Fruit fly (Drosophila melanogaster) whole organism, embryonic: ENCODE measurements around the gene CG43731.

ENCODE experiments used
- Ada2b ChIP-seq: fragments of 200-800 bp; sonication (Bioruptor generic); IDR thresholded peaks from 2 replicates; pipeline ENCODE4 v1.3.6; 2022; ENCODE audit warnings: missing biosample characterization, missing genetic modification characterization
- Atf3 ChIP-seq: fragments of 200-800 bp; sonication (Bioruptor generic); optimal IDR thresholded peaks from 3 replicates; lab custom pipeline; 2016; ENCODE audit warnings: missing biosample characterization, missing genetic modification characterization
- B-H2 ChIP-seq: fragments of 200-800 bp; sonication (Bioruptor generic); optimal IDR thresholded peaks from 2 replicates; lab custom pipeline; 2018; ENCODE audit warnings: missing biosample characterization, mild to moderate bottlenecking, missing genetic modification characterization
- CG1024 ChIP-seq: fragments of 200-800 bp; sonication (Bioruptor generic); IDR thresholded peaks from 2 replicates; pipeline ENCODE4 v1.3.6; 2022; ENCODE audit warnings: missing biosample characterization, missing genetic modification characterization
- CG12744 ChIP-seq: fragments of 200-800 bp; sonication (Bioruptor generic); optimal IDR thresholded peaks from 2 replicates; lab custom pipeline; 2016; ENCODE audit warnings: missing biosample characterization, missing genetic modification characterization
- CG14014 ChIP-seq: fragments of 200-800 bp; sonication (Bioruptor generic); IDR thresholded peaks from 2 replicates; pipeline ENCODE4 v1.3.6; 2022; ENCODE audit warnings: missing biosample characterization, missing genetic modification characterization
- CG14710 ChIP-seq: fragments of 200-800 bp; sonication (Bioruptor generic); optimal IDR thresholded peaks from 3 replicates; lab custom pipeline; 2019; ENCODE audit warnings: missing biosample characterization, mild to moderate bottlenecking, missing genetic modification characterization, moderate library complexity
- CG15696 ChIP-seq: fragments of 200-800 bp; sonication (Bioruptor generic); optimal IDR thresholded peaks from 2 replicates; lab custom pipeline; 2019; ENCODE audit warnings: missing biosample characterization, mild to moderate bottlenecking, missing genetic modification characterization, moderate library complexity
- CG16863 ChIP-seq: fragments of 200-800 bp; sonication (Bioruptor generic); optimal IDR thresholded peaks from 3 replicates; lab custom pipeline; 2016; ENCODE audit warnings: missing biosample characterization, missing genetic modification characterization
- CG17361 ChIP-seq: fragments of 200-800 bp; sonication (Bioruptor generic); IDR thresholded peaks from 3 replicates; pipeline ENCODE4 v1.3.6; 2022; ENCODE audit warnings: missing biosample characterization, missing genetic modification characterization
- CG17385 ChIP-seq: fragments of 200-800 bp; sonication (Bioruptor generic); optimal IDR thresholded peaks from 3 replicates; lab custom pipeline; 2018; ENCODE audit warnings: missing biosample characterization, mild to moderate bottlenecking, missing genetic modification characterization
- CG17568 ChIP-seq: fragments of 200-800 bp; sonication (Bioruptor generic); optimal IDR thresholded peaks from 2 replicates; lab custom pipeline; 2018; ENCODE audit warnings: missing biosample characterization, mild to moderate bottlenecking, missing genetic modification characterization, moderate library complexity
- CG17829 ChIP-seq: fragments of 200-800 bp; optimal IDR thresholded peaks from 2 replicates; lab custom pipeline; 2019; ENCODE audit warnings: missing biosample characterization, mild to moderate bottlenecking, missing genetic modification characterization, moderate library complexity
- CG1792 ChIP-seq: fragments of 200-800 bp; sonication (Bioruptor generic); optimal IDR thresholded peaks from 2 replicates; lab custom pipeline; 2016; ENCODE audit warnings: missing biosample characterization, missing genetic modification characterization
- CG33557 ChIP-seq: fragments of 200-800 bp; sonication (Bioruptor generic); optimal IDR thresholded peaks from 2 replicates; lab custom pipeline; 2019; ENCODE audit warnings: missing biosample characterization, mild to moderate bottlenecking, missing genetic modification characterization, moderate library complexity
- CG34376 ChIP-seq: fragments of 200-800 bp; sonication (Bioruptor generic); optimal IDR thresholded peaks from 2 replicates; lab custom pipeline; 2018; ENCODE audit warnings: missing biosample characterization, mild to moderate bottlenecking, missing genetic modification characterization
- CG3726 ChIP-seq: fragments of 200-800 bp; sonication (Bioruptor generic); IDR thresholded peaks from 3 replicates; pipeline ENCODE4, ENCODE4 v1.3.6; 2022; ENCODE audit warnings: missing biosample characterization, missing genetic modification characterization
- CG4404 ChIP-seq: fragments of 200-800 bp; sonication (Bioruptor generic); IDR thresholded peaks from 2 replicates; pipeline ENCODE4 v1.3.6; 2022; ENCODE audit warnings: missing biosample characterization, missing genetic modification characterization
- CG6683 ChIP-seq: fragments of 200-800 bp; sonication (Bioruptor generic); optimal IDR thresholded peaks from 2 replicates; lab custom pipeline; 2017; ENCODE audit warnings: missing biosample characterization, mild to moderate bottlenecking, missing genetic modification characterization, missing genetic modification reagents
- CG6854 ChIP-seq: fragments of 200-800 bp; sonication (Bioruptor generic); optimal IDR thresholded peaks from 3 replicates; lab custom pipeline; 2017; ENCODE audit warnings: missing biosample characterization, mild to moderate bottlenecking, missing genetic modification characterization
- CG9727 ChIP-seq: fragments of 200-800 bp; sonication (Bioruptor generic); optimal IDR thresholded peaks from 3 replicates; lab custom pipeline; 2017; ENCODE audit warnings: missing biosample characterization, mild to moderate bottlenecking, missing genetic modification characterization
- E2f2 ChIP-seq: fragments of 200-800 bp; sonication (Bioruptor generic); IDR thresholded peaks from 2 replicates; pipeline ENCODE4 v1.3.6; 2022; ENCODE audit warnings: missing biosample characterization, missing genetic modification characterization
- Gug ChIP-seq: fragments of 200-800 bp; sonication (Bioruptor generic); IDR thresholded peaks from 4 replicates; pipeline ENCODE4 v1.3.6; 2022; ENCODE audit warnings: missing biosample characterization, missing genetic modification characterization
- Hey ChIP-seq: fragments of 200-800 bp; sonication (Bioruptor generic); optimal IDR thresholded peaks from 3 replicates; lab custom pipeline; 2018; ENCODE audit warnings: missing biosample characterization, mild to moderate bottlenecking, missing genetic modification characterization
- Hr39 ChIP-seq: fragments of >200 bp; optimal IDR thresholded peaks from 2 replicates; lab custom pipeline; 2017
- Jarid2 ChIP-seq: fragments of 200-800 bp; sonication (Bioruptor generic); optimal IDR thresholded peaks from 3 replicates; lab custom pipeline; 2017; ENCODE audit warnings: mild to moderate bottlenecking, missing biosample characterization, missing genetic modification reagents, missing genetic modification characterization
- PHDP ChIP-seq: fragments of 200-800 bp; sonication (Bioruptor generic); optimal IDR thresholded peaks from 3 replicates; lab custom pipeline; 2018; ENCODE audit warnings: missing biosample characterization, mild to moderate bottlenecking, missing genetic modification characterization, moderate library complexity
- Ravus ChIP-seq: fragments of 200-800 bp; sonication (Bioruptor generic); IDR thresholded peaks from 2 replicates; pipeline ENCODE4 v1.3.6; 2022; ENCODE audit warnings: missing biosample characterization, missing genetic modification characterization
- Sin3A ChIP-seq: fragments of >200 bp; optimal IDR thresholded peaks from 2 replicates; lab custom pipeline; 2018
- al ChIP-seq: fragments of 200-800 bp; sonication (Bioruptor generic); IDR thresholded peaks from 2 replicates; pipeline ENCODE4 v1.3.6; 2022; ENCODE audit warnings: missing biosample characterization, missing genetic modification characterization
- chn ChIP-seq: fragments of 200-800 bp; sonication (Bioruptor generic); optimal IDR thresholded peaks from 2 replicates; lab custom pipeline; 2016; ENCODE audit warnings: missing biosample characterization, missing genetic modification characterization
- cwo ChIP-seq: fragments of 200-800 bp; sonication (Bioruptor generic); optimal IDR thresholded peaks from 3 replicates; lab custom pipeline; 2017; ENCODE audit warnings: missing biosample characterization, missing genetic modification characterization, mild to moderate bottlenecking, moderate library complexity, missing genetic modification reagents
- eyg ChIP-seq: fragments of 200-800 bp; sonication (Bioruptor generic); optimal IDR thresholded peaks from 3 replicates; lab custom pipeline; 2016; ENCODE audit warnings: missing biosample characterization, missing genetic modification characterization
- fd96Cb ChIP-seq: fragments of 200-800 bp; sonication (Bioruptor generic); optimal IDR thresholded peaks from 2 replicates; lab custom pipeline; 2018; ENCODE audit warnings: missing biosample characterization, mild to moderate bottlenecking, missing genetic modification characterization, moderate library complexity
- jing ChIP-seq: fragments of 200-800 bp; sonication (Bioruptor generic); optimal IDR thresholded peaks from 2 replicates; lab custom pipeline; 2018; ENCODE audit warnings: missing biosample characterization, mild to moderate bottlenecking, missing genetic modification characterization
- jumu ChIP-seq: fragments of 200-800 bp; sonication (Bioruptor generic); optimal IDR thresholded peaks from 3 replicates; lab custom pipeline; 2016; ENCODE audit warnings: missing biosample characterization, missing genetic modification characterization
- kah ChIP-seq: fragments of 200-800 bp; sonication (Bioruptor generic); optimal IDR thresholded peaks from 2 replicates; lab custom pipeline; 2018; ENCODE audit warnings: missing biosample characterization, mild to moderate bottlenecking, missing genetic modification characterization
- ken ChIP-seq: fragments of 200-800 bp; sonication (Bioruptor generic); IDR thresholded peaks from 3 replicates; pipeline ENCODE4 v1.3.6; 2022; ENCODE audit warnings: missing biosample characterization, missing genetic modification characterization
- lmd ChIP-seq: fragments of 200-800 bp; sonication (Bioruptor generic); IDR thresholded peaks from 2 replicates; pipeline ENCODE4 v1.3.6; 2022; ENCODE audit warnings: missing biosample characterization, missing genetic modification characterization
- luna ChIP-seq: fragments of 200-800 bp; sonication (Bioruptor generic); optimal IDR thresholded peaks from 2 replicates; lab custom pipeline; 2016; ENCODE audit warnings: missing biosample characterization, missing genetic modification characterization
- mirr ChIP-seq: fragments of 200-800 bp; sonication (Bioruptor generic); optimal IDR thresholded peaks from 3 replicates; lab custom pipeline; 2018; ENCODE audit warnings: missing biosample characterization, mild to moderate bottlenecking, missing genetic modification characterization
- nau ChIP-seq: fragments of 200-800 bp; sonication (Bioruptor generic); optimal IDR thresholded peaks from 3 replicates; lab custom pipeline; 2017; ENCODE audit warnings: missing biosample characterization, mild to moderate bottlenecking, missing genetic modification characterization, missing genetic modification reagents
- odd ChIP-seq: fragments of 200-800 bp; sonication (Bioruptor generic); optimal IDR thresholded peaks from 2 replicates; lab custom pipeline; 2017; ENCODE audit warnings: missing biosample characterization, mild to moderate bottlenecking, missing genetic modification characterization
- otp ChIP-seq: fragments of 200-800 bp; sonication (Bioruptor generic); IDR thresholded peaks from 3 replicates; pipeline ENCODE4, ENCODE4 v1.3.6; 2022; ENCODE audit warnings: missing biosample characterization, missing genetic modification characterization
- pho ChIP-seq: fragments of 200-800 bp; sonication (Bioruptor generic); optimal IDR thresholded peaks from 2 replicates; lab custom pipeline; 2016; ENCODE audit warnings: missing biosample characterization, missing genetic modification characterization
- pzg ChIP-seq: fragments of 200-800 bp; sonication (Bioruptor generic); optimal IDR thresholded peaks from 3 replicates; lab custom pipeline; 2018; ENCODE audit warnings: missing biosample characterization, mild to moderate bottlenecking, missing genetic modification characterization, moderate library complexity
- sqz ChIP-seq: fragments of 200-800 bp; sonication (Bioruptor generic); optimal IDR thresholded peaks from 3 replicates; lab custom pipeline; 2018; ENCODE audit warnings: missing biosample characterization, mild to moderate bottlenecking, missing genetic modification characterization
- tap ChIP-seq: fragments of 200-800 bp; optimal IDR thresholded peaks from 3 replicates; lab custom pipeline; 2019; ENCODE audit warnings: missing biosample characterization, mild to moderate bottlenecking, missing genetic modification characterization, moderate library complexity
- tin ChIP-seq: fragments of 200-800 bp; sonication (Bioruptor generic); optimal IDR thresholded peaks from 3 replicates; lab custom pipeline; 2016; ENCODE audit warnings: missing biosample characterization, missing genetic modification characterization
- unpg ChIP-seq: fragments of 200-800 bp; sonication (Bioruptor generic); optimal IDR thresholded peaks from 3 replicates; lab custom pipeline; 2018; ENCODE audit warnings: missing biosample characterization, mild to moderate bottlenecking, missing genetic modification characterization, moderate library complexity
- zen ChIP-seq: fragments of 200-800 bp; sonication (Bioruptor generic); optimal IDR thresholded peaks from 3 replicates; lab custom pipeline; 2018; ENCODE audit warnings: missing biosample characterization, mild to moderate bottlenecking, missing genetic modification characterization, moderate library complexity
- zf30C ChIP-seq: fragments of 200-800 bp; sonication (Bioruptor generic); optimal IDR thresholded peaks from 3 replicates; lab custom pipeline; 2018; ENCODE audit warnings: missing biosample characterization, mild to moderate bottlenecking, missing genetic modification characterization

CG43731 gene

dm6 chr2L:19138361-19139041 lies 36.7 kb downstream of the CG43731 start (continued):
- TF ChIP-seq pho (GFP tag; lab: Kevin White, UChicago) (no peak), nau (GFP tag; lab: Kevin White, UChicago) (peak; percentile 3), jumu (no peak), CG6683 (GFP tag; lab: Kevin White, UChicago) (no peak), pzg (no peak), CG33557 (GFP tag; lab: Kevin White, UChicago) (no peak), chn (GFP tag; lab: Kevin White, UChicago) (no peak), Ada2b (GFP tag; lab: Robert Waterston, UW) (no peak), E2f2 (no peak), Hr39 (lab: Kevin White, UChicago) (no peak), Sin3A (lab: Kevin White, UChicago) (no peak), jing (GFP tag; lab: Kevin White, UChicago) (no peak), ken (GFP tag; lab: Robert Waterston, UW) (no peak), Atf3 (GFP tag; lab: Kevin White, UChicago) (no peak), zf30C (GFP tag; lab: Kevin White, UChicago) (no peak), CG34376 (GFP tag; lab: Kevin White, UChicago) (no peak), CG1792 (GFP tag; lab: Kevin White, UChicago) (no peak), CG4404 (no peak), CG17385 (GFP tag; lab: Kevin White, UChicago) (no peak), cwo (GFP tag; lab: Kevin White, UChicago) (no peak), odd (peak; percentile 10), tap (tag; lab: Kevin White, UChicago) (no peak), CG6854 (no peak), PHDP (tag; lab: Kevin White, UChicago) (peak; percentile 2), CG1024 (GFP tag; lab: Robert Waterston, UW) (no peak), luna (GFP tag; lab: Kevin White, UChicago) (no peak), B-H2 (GFP tag; lab: Kevin White, UChicago) (no peak), mirr (GFP tag; lab: Kevin White, UChicago) (no peak), tin (no peak), CG15696 (tag; lab: Kevin White, UChicago) (no peak), zen (tag; lab: Kevin White, UChicago) (no peak), sqz (GFP tag; lab: Kevin White, UChicago) (no peak), CG3726 (GFP tag; lab: Robert Waterston, UW) (no peak), fd96Cb (tag; lab: Kevin White, UChicago) (peak; percentile 50), unpg (GFP tag; lab: Kevin White, UChicago) (peak; percentile 23), CG9727 (GFP tag; lab: Kevin White, UChicago) (no peak), Ravus (GFP tag; lab: Robert Waterston, UW) (no peak), CG17829 (tag; lab: Kevin White, UChicago) (no peak), CG17568 (no peak), al (no peak), otp (GFP tag; lab: Robert Waterston, UW) (no peak), Jarid2 (GFP tag; lab: Kevin White, UChicago) (no peak), Hey (tag; lab: Kevin White, UChicago) (peak; percentile 64), CG14710 (tag; lab: Kevin White, UChicago) (no peak), kah (no peak), lmd (GFP tag; lab: Robert Waterston, UW) (peak; percentile 13; the same call in 1 of the 2 replicates), eyg (GFP tag; lab: Kevin White, UChicago) (no peak), CG12744 (GFP tag; lab: Kevin White, UChicago) (no peak), CG14014 (GFP tag; lab: Robert Waterston, UW) (no peak), Gug (GFP tag; lab: Robert Waterston, UW) (no peak), CG17361 (GFP tag; lab: Robert Waterston, UW) (peak; percentile 41; the same call in 1 of the 3 replicates), CG16863 (no peak)
